Worm (Caenorhabditis elegans) whole organism, L1 larva: Measurements from ENCODE around the gene W08A12.3.

ENCODE experiments used
- C04F5.9 ChIP-seq: sonication (generic microtip); optimal IDR thresholded peaks from 2 replicates; lab custom pipeline; 2016; ENCODE audit warnings: missing genetic modification characterization, missing compliant biosample characterization
- aly-2 ChIP-seq: fragments of 150-350 bp; optimal IDR thresholded peaks from 2 replicates; lab custom pipeline; 2014; ENCODE audit warnings: missing biosample characterization, missing genetic modification characterization
- ama-1 ChIP-seq: fragments of 150-350 bp; optimal IDR thresholded peaks from 2 replicates; lab custom pipeline; 2014
- ceh-8 ChIP-seq: fragments of 200-800 bp; sonication (Bioruptor generic); optimal IDR thresholded peaks from 2 replicates; lab custom pipeline; 2018; ENCODE audit warnings: mild to moderate bottlenecking, missing genetic modification characterization, moderate library complexity, missing compliant biosample characterization
- ceh-82 ChIP-seq, 3 experiments: fragments of 150-350 bp in 1 of 3; sonication (generic microtip) in 2 of 3; optimal IDR thresholded peaks; 2 replicates each; lab custom pipeline; 2014 to 2017; ENCODE audit warnings: missing biosample characterization in 3 of 3, missing genetic modification characterization in 3 of 3
- ceh-90 ChIP-seq: sonication (generic microtip); optimal IDR thresholded peaks from 2 replicates; lab custom pipeline; 2016; ENCODE audit warnings: missing genetic modification characterization, missing compliant biosample characterization
- ces-1 ChIP-seq: fragments of 150-350 bp; optimal IDR thresholded peaks from 2 replicates; lab custom pipeline; 2014; ENCODE audit warnings: missing biosample characterization, missing genetic modification reagents, missing genetic modification characterization
- dsc-1 ChIP-seq: sonication (generic microtip); optimal IDR thresholded peaks from 2 replicates; lab custom pipeline; 2016; ENCODE audit warnings: mild to moderate bottlenecking, missing genetic modification characterization, missing compliant biosample characterization
- efl-1 ChIP-seq, 4 experiments: fragments of 150-350 bp; optimal IDR thresholded peaks in 3 of 4; peaks in 1 of 4; 1 replicate in 1 of 4; 2 replicates in 3 of 4; lab custom pipeline; 2014; ENCODE audit warnings: missing biosample characterization in 2 of 4, missing genetic modification characterization in 2 of 4, missing genetic modification reagents in 2 of 4
- efl-3 ChIP-seq: fragments of 200-800 bp; sonication (Bioruptor generic); optimal IDR thresholded peaks from 2 replicates; lab custom pipeline; 2018; ENCODE audit warnings: mild to moderate bottlenecking, missing genetic modification characterization, missing compliant biosample characterization
- egl-13 ChIP-seq: sonication (generic microtip); optimal IDR thresholded peaks from 2 replicates; lab custom pipeline; 2016; ENCODE audit warnings: missing genotype, missing genetic modification reagents, missing genetic modification characterization, missing compliant biosample characterization
- ets-5 ChIP-seq: fragments of 200-800 bp; sonication (Bioruptor generic); IDR thresholded peaks from 2 replicates; pipeline ENCODE4 v1.3.6; 2022; ENCODE audit warnings: missing genetic modification characterization, missing compliant biosample characterization
- fkh-8 ChIP-seq: sonication (generic microtip); optimal IDR thresholded peaks from 2 replicates; lab custom pipeline; 2016; ENCODE audit warnings: mild to moderate bottlenecking, missing genetic modification characterization, missing compliant biosample characterization
- grh-1 ChIP-seq: fragments of 200-800 bp; sonication (Bioruptor generic); IDR thresholded peaks from 2 replicates; pipeline ENCODE4 v1.3.6; 2022; ENCODE audit warnings: missing genetic modification reagents, missing genetic modification characterization, missing compliant biosample characterization
- hlh-17 ChIP-seq: fragments of 200-800 bp; sonication (Bioruptor generic); optimal IDR thresholded peaks from 2 replicates; lab custom pipeline; 2018; ENCODE audit warnings: missing genetic modification characterization, mild to moderate bottlenecking, missing compliant biosample characterization, moderate library complexity, borderline replicate concordance
- hpl-2 ChIP-seq: fragments of 150-350 bp; optimal IDR thresholded peaks from 2 replicates; lab custom pipeline; 2014; ENCODE audit warnings: missing biosample characterization, missing genetic modification reagents, missing genetic modification characterization
- isw-1 ChIP-seq: fragments of 200-800 bp; sonication (Bioruptor generic); IDR thresholded peaks from 2 replicates; pipeline ENCODE4 v1.3.6; 2022; ENCODE audit warnings: missing genetic modification characterization, missing compliant biosample characterization
- lin-14 ChIP-seq: fragments of 200-800 bp; sonication (Bioruptor generic); optimal IDR thresholded peaks from 2 replicates; lab custom pipeline; 2018; ENCODE audit warnings: mild to moderate bottlenecking, missing genetic modification characterization, moderate library complexity, missing compliant biosample characterization
- lin-15B ChIP-seq: fragments of 150-350 bp; sonication (generic microtip); optimal IDR thresholded peaks from 3 replicates; lab custom pipeline; 2014; ENCODE audit warnings: missing biosample characterization, missing genetic modification characterization
- lin-35 ChIP-seq, 2 experiments: fragments of 150-350 bp; optimal IDR thresholded peaks; 2 replicates each; lab custom pipeline; 2014; ENCODE audit warnings: missing biosample characterization in 2 of 2, missing genetic modification characterization in 2 of 2, missing genetic modification reagents in 2 of 2
- lsy-2 ChIP-seq, 2 experiments: fragments of 150-350 bp; optimal IDR thresholded peaks; 2 replicates each; lab custom pipeline; 2014; ENCODE audit warnings: missing biosample characterization in 2 of 2, missing genetic modification characterization in 2 of 2
- mef-2 ChIP-seq: fragments of 150-350 bp; optimal IDR thresholded peaks from 2 replicates; lab custom pipeline; 2014; ENCODE audit warnings: missing biosample characterization, missing genetic modification characterization
- mep-1 ChIP-seq: fragments of 150-350 bp; optimal IDR thresholded peaks from 2 replicates; lab custom pipeline; 2014; ENCODE audit warnings: missing biosample characterization, missing genetic modification characterization
- nhr-47 ChIP-seq: sonication (generic microtip); optimal IDR thresholded peaks from 2 replicates; lab custom pipeline; 2016; ENCODE audit warnings: mild to moderate bottlenecking, missing genetic modification characterization, moderate library complexity, missing compliant biosample characterization
- nhr-71 ChIP-seq: sonication (generic microtip); optimal IDR thresholded peaks from 2 replicates; lab custom pipeline; 2016; ENCODE audit warnings: mild to moderate bottlenecking, missing genetic modification characterization, moderate library complexity, missing compliant biosample characterization
- nhr-76 ChIP-seq: sonication (generic microtip); optimal IDR thresholded peaks from 2 replicates; lab custom pipeline; 2017; ENCODE audit warnings: missing biosample characterization, missing genetic modification characterization
- pag-3 ChIP-seq: sonication (generic microtip); optimal IDR thresholded peaks from 2 replicates; lab custom pipeline; 2017; ENCODE audit warnings: missing genetic modification characterization, mild to moderate bottlenecking, missing compliant biosample characterization, antibody characterized with exemption, borderline replicate concordance; ENCODE audit not compliant: insufficient read depth
- pax-3 ChIP-seq: fragments of 200-800 bp; sonication (Bioruptor generic); optimal IDR thresholded peaks from 2 replicates; lab custom pipeline; 2018; ENCODE audit warnings: mild to moderate bottlenecking, missing genetic modification characterization, moderate library complexity, missing compliant biosample characterization
- skn-1 ChIP-seq: fragments of 150-350 bp; optimal IDR thresholded peaks from 2 replicates; lab custom pipeline; 2014; ENCODE audit warnings: missing biosample characterization, missing genetic modification characterization
- snu-23 ChIP-seq: sonication (generic microtip); optimal IDR thresholded peaks from 2 replicates; lab custom pipeline; 2016; ENCODE audit warnings: missing genetic modification characterization, missing compliant biosample characterization
- sox-4 ChIP-seq: sonication (generic microtip); optimal IDR thresholded peaks from 2 replicates; lab custom pipeline; 2016; ENCODE audit warnings: missing genetic modification characterization, missing compliant biosample characterization
- swsn-7 ChIP-seq: sonication (generic microtip); optimal IDR thresholded peaks from 2 replicates; lab custom pipeline; 2016; ENCODE audit warnings: missing genetic modification characterization, missing compliant biosample characterization
- tbx-2 ChIP-seq: sonication (generic microtip); optimal IDR thresholded peaks from 2 replicates; lab custom pipeline; 2016; ENCODE audit warnings: missing genetic modification characterization, missing compliant biosample characterization
- unc-30 ChIP-seq: sonication (generic microtip); optimal IDR thresholded peaks from 2 replicates; lab custom pipeline; 2017; ENCODE audit warnings: missing biosample characterization, missing genetic modification characterization
- unc-62 ChIP-seq: fragments of 150-350 bp; optimal IDR thresholded peaks from 2 replicates; lab custom pipeline; 2014; ENCODE audit warnings: missing biosample characterization, missing genetic modification reagents, missing genetic modification characterization
- unc-86 ChIP-seq: sonication (generic microtip); optimal IDR thresholded peaks from 2 replicates; lab custom pipeline; 2016; ENCODE audit warnings: missing genetic modification characterization, missing compliant biosample characterization
- xbp-1 ChIP-seq: sonication (generic microtip); optimal IDR thresholded peaks from 2 replicates; lab custom pipeline; 2016; ENCODE audit warnings: missing genetic modification characterization, missing compliant biosample characterization
- zag-1 ChIP-seq: fragments of 150-350 bp; optimal IDR thresholded peaks from 2 replicates; lab custom pipeline; 2014; ENCODE audit warnings: missing biosample characterization, missing genetic modification characterization
- ztf-11 ChIP-seq, 2 experiments: sonication (generic microtip); optimal IDR thresholded peaks; 2 replicates each; lab custom pipeline; 2016 to 2017; ENCODE audit warnings: missing genetic modification characterization in 2 of 2, missing biosample characterization in 1 of 2, missing compliant biosample characterization in 1 of 2
- ztf-4 ChIP-seq: fragments of 150-350 bp; optimal IDR thresholded peaks from 2 replicates; lab custom pipeline; 2014; ENCODE audit warnings: missing biosample characterization, missing genetic modification characterization

The W08A12.3 gene

DNA sequence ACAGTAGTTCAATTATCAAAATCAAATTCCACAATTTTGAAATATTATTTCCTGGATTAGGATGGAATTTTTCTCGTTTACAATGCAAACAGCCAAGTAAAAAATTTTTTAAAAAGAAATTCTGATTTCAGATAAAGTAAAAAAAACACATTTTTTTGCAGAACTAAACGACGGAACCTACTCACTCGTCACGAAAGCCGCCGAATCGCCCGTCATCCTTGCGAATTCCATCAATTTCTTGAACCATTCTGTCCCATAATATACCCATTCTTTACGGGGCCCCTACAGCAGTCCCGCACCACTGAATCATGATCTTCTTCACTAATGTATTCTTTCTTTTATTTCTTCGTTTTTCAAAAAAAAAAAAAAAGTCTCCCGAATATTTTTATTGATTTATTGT, 29.5 kb downstream of the W08A12.3 start:
- no peak for TF ChIP-seq skn-1
- TF ChIP-seq ces-1, result no peak
- TF ChIP-seq unc-62, result no peak
- no peak for TF ChIP-seq ztf-11 (tag; optimal IDR thresholded peaks at IDR 0.05; lab: Kevin White, UChicago)
- TF ChIP-seq isw-1, result no peak
- TF ChIP-seq dsc-1 (tag; lab: Kevin White, UChicago), result no peak
- TF ChIP-seq aly-2, result no peak
- TF ChIP-seq unc-86 (tag; lab: Kevin White, UChicago), result no peak
- no peak for TF ChIP-seq pax-3 (tag; lab: Kevin White, UChicago)
- TF ChIP-seq lsy-2 (tag; optimal IDR thresholded peaks at IDR 0.05; lab: Kevin White, UChicago), result peak in 1 of 2 experiments; percentile 1
- peak; percentile 14 for TF ChIP-seq fkh-8 (tag; lab: Kevin White, UChicago)
- no peak for TF ChIP-seq hpl-2 (GFP tag; lab: Kevin White, UChicago)
- no peak for TF ChIP-seq lin-14 (GFP tag; lab: Kevin White, UChicago)
- TF ChIP-seq ceh-8 (GFP tag; lab: Kevin White, UChicago), result no peak
- TF ChIP-seq tbx-2, result peak; percentile 8

DNA sequence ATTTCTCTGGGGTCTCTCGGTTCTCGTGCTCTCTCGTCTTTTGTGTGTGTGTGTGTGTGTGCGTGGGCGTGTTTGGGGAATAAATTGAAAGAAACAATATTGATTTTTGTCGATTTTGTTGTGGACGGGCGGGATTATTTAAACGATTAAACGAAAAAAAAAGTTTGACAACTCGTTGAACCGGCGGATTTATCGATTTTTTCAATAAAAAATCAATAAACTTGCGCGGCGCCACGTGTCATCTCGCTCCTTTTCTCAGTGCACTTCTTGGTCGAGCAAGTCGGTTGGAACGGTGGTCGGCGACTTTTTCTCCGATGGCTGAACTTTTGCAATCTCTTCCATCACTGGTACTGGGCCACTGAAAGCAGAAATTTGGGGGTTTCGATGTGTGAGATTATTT, 30.3 kb downstream of the W08A12.3 start:
- TF ChIP-seq grh-1 (GFP tag; lab: Robert Waterston, UW), result no peak
- no peak for TF ChIP-seq ceh-90 (tag; lab: Kevin White, UChicago)
- TF ChIP-seq lin-15B (tag; lab: Kevin White, UChicago), result no peak
- no peak for TF ChIP-seq hpl-2 (GFP tag; lab: Kevin White, UChicago)
- TF ChIP-seq snu-23 (GFP tag; lab: Kevin White, UChicago), result peak; percentile 0
- TF ChIP-seq ets-5 (GFP tag; lab: Robert Waterston, UW), result no peak
- no peak for TF ChIP-seq dsc-1 (tag; lab: Kevin White, UChicago)
- TF ChIP-seq C04F5.9 (tag; lab: Kevin White, UChicago), result no peak

DNA sequence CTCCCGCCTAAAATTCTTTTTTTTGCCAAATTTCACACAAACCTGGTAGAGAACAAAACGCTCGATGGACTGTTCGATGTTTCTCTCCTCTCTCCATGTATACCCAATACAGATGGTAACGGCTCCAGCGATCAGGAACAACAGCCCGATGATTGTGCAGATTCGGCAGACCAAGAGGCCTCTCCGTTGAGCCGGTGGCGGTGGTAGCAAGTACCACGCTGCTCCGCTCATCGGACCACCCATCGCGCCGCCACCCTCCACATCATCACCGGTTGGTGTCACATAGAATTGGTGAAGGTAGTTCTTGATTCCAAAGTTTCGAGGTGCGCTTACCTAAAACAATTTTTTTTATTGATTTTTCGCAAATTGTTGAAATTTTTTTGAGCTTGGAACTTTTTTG, 32.1 kb downstream of the W08A12.3 start:
- peak; percentile 4 for TF ChIP-seq ceh-8 (GFP tag; lab: Kevin White, UChicago)
- TF ChIP-seq ets-5 (GFP tag; lab: Robert Waterston, UW), result 0 out of 2 replicates have a peak, but pooled peaks have one; percentile 74
- no peak for TF ChIP-seq sox-4 (tag; lab: Kevin White, UChicago)
- TF ChIP-seq, all 84 proteins: peak for 2

- TF ChIP-seq ets-5 (GFP tag; lab: Robert Waterston, UW), result no peak
- peak; percentile 2 for TF ChIP-seq hlh-17 (GFP tag; lab: Kevin White, UChicago)
- TF ChIP-seq unc-62, result no peak
Observed at ce11 chrV:3715488-3716019, 32.9 kb downstream of the W08A12.3 start, which contains the start of gene nrsn-1. nrsn-1 (minus strand) TSS chrV:3715969.

DNA sequence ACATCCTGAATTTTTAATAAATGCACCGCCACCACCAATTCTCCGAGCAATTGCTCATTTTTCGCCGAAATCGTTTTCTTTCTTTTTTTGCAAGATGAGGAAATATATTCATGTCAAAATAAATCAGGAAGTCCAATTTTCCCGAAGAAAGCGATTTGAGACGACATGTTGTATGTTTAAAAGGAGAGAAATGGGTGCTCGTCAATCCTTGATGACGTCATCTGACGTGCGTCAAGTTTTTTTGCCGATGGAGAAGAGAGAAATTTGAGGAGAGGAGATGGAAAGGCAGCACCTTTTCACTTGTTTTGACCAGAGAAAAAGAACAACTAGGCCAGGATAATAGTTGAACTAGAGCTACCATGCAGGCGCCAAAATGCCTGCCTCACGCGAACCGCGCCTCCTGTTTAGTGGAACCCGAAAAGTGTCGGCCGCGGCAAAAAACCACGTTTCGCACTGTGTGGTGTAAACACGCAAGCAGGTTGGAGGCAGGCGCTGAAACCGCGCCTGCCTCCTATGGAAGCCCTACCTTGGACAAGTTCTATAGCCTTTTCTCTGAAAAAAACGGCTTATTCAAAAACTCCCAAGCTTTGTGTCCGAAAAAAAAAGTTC, 33.7 kb downstream of the W08A12.3 start:
- TF ChIP-seq ztf-4 (tag; lab: Kevin White, UChicago) (no peak), efl-1 (optimal IDR thresholded peaks at IDR 0.05; lab: Kevin White, UChicago) (peak in 1 of 2 experiments; percentile 38), efl-1 (GFP tag; optimal IDR thresholded peaks at IDR 0.05 in 1 of 2; lab: Kevin White, UChicago) (peak in 1 of 2 experiments; percentile 90), pax-3 (tag; lab: Kevin White, UChicago) (no peak), lin-35 (GFP tag; optimal IDR thresholded peaks at IDR 0.05; lab: Kevin White, UChicago) (peak in 1 of 2 experiments; percentile 31), snu-23 (GFP tag; lab: Kevin White, UChicago) (peak; percentile 35), ceh-82 (tag; optimal IDR thresholded peaks at IDR 0.05; lab: Kevin White, UChicago) (peak in 2 of 3 experiments; percentile 31 to 50), egl-13 (peak; percentile 62), lin-14 (GFP tag; lab: Kevin White, UChicago) (peak; percentile 92), pag-3 (tag; lab: Kevin White, UChicago) (no peak), unc-30 (tag; lab: Kevin White, UChicago) (no peak), fkh-8 (tag; lab: Kevin White, UChicago) (peak; percentile 18), ceh-90 (tag; lab: Kevin White, UChicago) (no peak), tbx-2 (peak; percentile 56), unc-86 (tag; lab: Kevin White, UChicago) (peak; percentile 65), ceh-8 (GFP tag; lab: Kevin White, UChicago) (peak; percentile 33), ama-1 (lab: Kevin White, UChicago) (peak; percentile 32), mef-2 (tag; lab: Kevin White, UChicago) (peak; percentile 19), mep-1 (tag; lab: Kevin White, UChicago) (peak; percentile 24), swsn-7 (tag; lab: Kevin White, UChicago) (peak; percentile 47), lsy-2 (tag; optimal IDR thresholded peaks at IDR 0.05; lab: Kevin White, UChicago) (peak in 1 of 2 experiments; percentile 61), nhr-76 (no peak), C04F5.9 (tag; lab: Kevin White, UChicago) (no peak), skn-1 (no peak), nhr-47 (tag; lab: Kevin White, UChicago) (peak; percentile 66), xbp-1 (tag; lab: Kevin White, UChicago) (peak; percentile 15), efl-3 (GFP tag; lab: Kevin White, UChicago) (no peak), zag-1 (tag; lab: Kevin White, UChicago) (peak; percentile 19), nhr-71 (tag; lab: Kevin White, UChicago) (peak; percentile 65)
